Worm (Caenorhabditis elegans) whole organism, mixed stage, embryonic: ENCODE results near the gene ZK430.5.

Source experiments
- bed-3 ChIP-seq: fragments of 200-800 bp; sonication (Bioruptor generic); optimal IDR thresholded peaks from 3 replicates; lab custom pipeline; 2018; ENCODE audit warnings: mild to moderate bottlenecking, missing genetic modification characterization, moderate library complexity, missing compliant biosample characterization
- blmp-1 ChIP-seq: fragments of 150-350 bp; optimal IDR thresholded peaks from 2 replicates; lab custom pipeline; 2014; ENCODE audit warnings: missing biosample characterization, missing genetic modification characterization
- ceh-39 ChIP-seq: fragments of 150-350 bp; optimal IDR thresholded peaks from 2 replicates; lab custom pipeline; 2014; ENCODE audit warnings: missing biosample characterization, missing genetic modification characterization
- ceh-43 ChIP-seq: fragments of 200-800 bp; sonication (Bioruptor generic); optimal IDR thresholded peaks from 2 replicates; lab custom pipeline; 2018; ENCODE audit warnings: mild to moderate bottlenecking, missing genetic modification characterization, moderate library complexity, missing compliant biosample characterization
- ceh-83 ChIP-seq: fragments of 200-800 bp; sonication (Bioruptor generic); optimal IDR thresholded peaks from 2 replicates; lab custom pipeline; 2018; ENCODE audit warnings: mild to moderate bottlenecking, missing genetic modification characterization, missing compliant biosample characterization
- cnd-1 ChIP-seq: fragments of 200-800 bp; sonication (Bioruptor generic); optimal IDR thresholded peaks from 2 replicates; lab custom pipeline; 2018; ENCODE audit warnings: mild to moderate bottlenecking, missing genetic modification characterization, missing compliant biosample characterization
- drap-1 ChIP-seq: fragments of 200-800 bp; sonication (Bioruptor generic); optimal IDR thresholded peaks from 3 replicates; lab custom pipeline; 2018; ENCODE audit warnings: mild to moderate bottlenecking, missing genetic modification characterization, missing compliant biosample characterization
- elt-1 ChIP-seq: sonication (generic microtip); optimal IDR thresholded peaks from 2 replicates; lab custom pipeline; 2017; ENCODE audit warnings: missing genetic modification characterization, mild to moderate bottlenecking, missing compliant biosample characterization, antibody characterized with exemption, moderate library complexity, borderline replicate concordance; ENCODE audit not compliant: insufficient read depth
- elt-3 ChIP-seq: fragments of 150-350 bp; optimal IDR thresholded peaks from 2 replicates; lab custom pipeline; 2014; ENCODE audit warnings: missing biosample characterization, missing genetic modification characterization
- flh-1 ChIP-seq: fragments of 200-800 bp; sonication (Bioruptor generic); optimal IDR thresholded peaks from 2 replicates; lab custom pipeline; 2018; ENCODE audit warnings: mild to moderate bottlenecking, missing genetic modification characterization, moderate library complexity, missing compliant biosample characterization
- ham-2 ChIP-seq: fragments of 200-800 bp; sonication (Bioruptor generic); optimal IDR thresholded peaks from 2 replicates; lab custom pipeline; 2018; ENCODE audit warnings: mild to moderate bottlenecking, missing genetic modification characterization, missing compliant biosample characterization
- hlh-1 ChIP-seq: fragments of 150-350 bp; optimal IDR thresholded peaks from 2 replicates; lab custom pipeline; 2014; ENCODE audit warnings: missing biosample characterization, missing genetic modification reagents, missing genetic modification characterization
- lin-13 ChIP-seq: fragments of 150-350 bp; optimal IDR thresholded peaks from 2 replicates; lab custom pipeline; 2014; ENCODE audit warnings: missing biosample characterization, missing genetic modification characterization
- lin-32 ChIP-seq: fragments of 200-800 bp; sonication (Bioruptor generic); optimal IDR thresholded peaks from 2 replicates; lab custom pipeline; 2018; ENCODE audit warnings: mild to moderate bottlenecking, missing genetic modification characterization, missing compliant biosample characterization
- lsy-2 ChIP-seq: fragments of 150-350 bp; optimal IDR thresholded peaks from 2 replicates; lab custom pipeline; 2014; ENCODE audit warnings: missing biosample characterization, missing genetic modification characterization
- mab-5 ChIP-seq: fragments of 150-350 bp; optimal IDR thresholded peaks from 2 replicates; lab custom pipeline; 2014; ENCODE audit warnings: missing biosample characterization, missing genetic modification characterization
- mep-1 ChIP-seq: fragments of 150-350 bp; optimal IDR thresholded peaks from 2 replicates; lab custom pipeline; 2017; ENCODE audit warnings: missing biosample characterization, missing genetic modification reagents, missing genetic modification characterization, inconsistent platforms
- mls-2 ChIP-seq: sonication (generic microtip); optimal IDR thresholded peaks from 2 replicates; lab custom pipeline; 2016; ENCODE audit warnings: mild to moderate bottlenecking, missing genetic modification characterization, moderate library complexity, missing compliant biosample characterization
- nhr-12 ChIP-seq: fragments of 150-350 bp; optimal IDR thresholded peaks from 2 replicates; lab custom pipeline; 2014; ENCODE audit warnings: missing biosample characterization, missing genetic modification characterization
- nhr-2 ChIP-seq: fragments of 150-350 bp; optimal IDR thresholded peaks from 2 replicates; lab custom pipeline; 2014; ENCODE audit warnings: missing biosample characterization, missing genetic modification characterization
- nhr-28 ChIP-seq: fragments of 150-350 bp; optimal IDR thresholded peaks from 2 replicates; lab custom pipeline; 2014; ENCODE audit warnings: missing biosample characterization, missing genetic modification characterization
- nhr-76 ChIP-seq: sonication (generic microtip); optimal IDR thresholded peaks from 2 replicates; lab custom pipeline; 2017; ENCODE audit warnings: missing biosample characterization, missing genetic modification characterization
- pha-4 ChIP-seq: fragments of 150-350 bp; optimal IDR thresholded peaks from 2 replicates; lab custom pipeline; 2018; ENCODE audit warnings: missing biosample characterization, missing genetic modification reagents, missing genetic modification characterization
- sem-2 ChIP-seq: fragments of 200-800 bp; sonication (Bioruptor generic); optimal IDR thresholded peaks from 2 replicates; lab custom pipeline; 2018; ENCODE audit warnings: mild to moderate bottlenecking, missing genetic modification characterization, missing compliant biosample characterization
- snpc-4 ChIP-seq: fragments of 150-350 bp; optimal IDR thresholded peaks from 2 replicates; lab custom pipeline; 2014; ENCODE audit warnings: missing biosample characterization, missing genetic modification characterization
- tbx-8 ChIP-seq: fragments of 200-800 bp; sonication (Bioruptor generic); optimal IDR thresholded peaks from 2 replicates; lab custom pipeline; 2018; ENCODE audit warnings: mild to moderate bottlenecking, missing genetic modification characterization, moderate library complexity, missing compliant biosample characterization
- unc-120 ChIP-seq: sonication (generic microtip); optimal IDR thresholded peaks from 2 replicates; lab custom pipeline; 2017; ENCODE audit warnings: missing genetic modification characterization, missing compliant biosample characterization; ENCODE audit not compliant: poor library complexity, severe bottlenecking
- unc-62 ChIP-seq: fragments of 150-350 bp; optimal IDR thresholded peaks from 2 replicates; lab custom pipeline; 2014; ENCODE audit warnings: missing biosample characterization, missing genetic modification reagents, missing genetic modification characterization
- zip-8 ChIP-seq: fragments of 150-350 bp; optimal IDR thresholded peaks from 2 replicates; lab custom pipeline; 2014; ENCODE audit warnings: missing biosample characterization, missing genetic modification characterization
- ztf-11 ChIP-seq: fragments of 150-350 bp; optimal IDR thresholded peaks from 2 replicates; lab custom pipeline; 2014; ENCODE audit warnings: missing biosample characterization, missing genetic modification characterization

The ZK430.5 gene

ce11 chrII:4434278-4434677 is 28.8 kb downstream of the ZK430.5 start:
- no peak for TF ChIP-seq ztf-11 (tag; lab: Kevin White, UChicago)
- no peak for TF ChIP-seq mab-5 (tag; lab: Kevin White, UChicago)
- no peak for TF ChIP-seq blmp-1 (tag; lab: Kevin White, UChicago)
- TF ChIP-seq lsy-2, result no peak
- TF ChIP-seq unc-120, result no peak
- TF ChIP-seq sem-2 (GFP tag; lab: Kevin White, UChicago), result no peak
- TF ChIP-seq lin-32, result no peak
- no peak for TF ChIP-seq cnd-1 (tag; lab: Kevin White, UChicago)
- no peak for TF ChIP-seq bed-3 (GFP tag; lab: Kevin White, UChicago)
- no peak for TF ChIP-seq elt-3 (tag; lab: Kevin White, UChicago)

- TF ChIP-seq ceh-43 (no peak), drap-1 (GFP tag; lab: Kevin White, UChicago) (no peak), ceh-83 (GFP tag; lab: Kevin White, UChicago) (no peak), lsy-2 (no peak), lin-13 (tag; lab: Kevin White, UChicago) (no peak), elt-1 (tag; lab: Kevin White, UChicago) (no peak), hlh-1 (tag; lab: Kevin White, UChicago) (no peak), nhr-12 (tag; lab: Kevin White, UChicago) (no peak), snpc-4 (tag; lab: Kevin White, UChicago) (no peak), ceh-39 (no peak)
- TF ChIP-seq, all 35 proteins: peak for 0
Measured at ce11 chrII:4435134-4435533, 29.7 kb downstream of the ZK430.5 start, which contains the start of gene nhr-273. Gene nhr-273, plus strand, starts transcription at chrII:4435300.

ce11 chrII:4438601-4439000 is 33.1 kb downstream of the ZK430.5 start, which contains the start of gene nhr-16:
Gene nhr-16, plus strand, starts transcription at chrII:4438805.
- TF ChIP-seq mab-5 (tag; lab: Kevin White, UChicago) (no peak), unc-120 (no peak), pha-4 (tag; lab: Kevin White, UChicago) (no peak), sem-2 (GFP tag; lab: Kevin White, UChicago) (no peak), lsy-2 (no peak), tbx-8 (GFP tag; lab: Kevin White, UChicago) (no peak), lin-13 (tag; lab: Kevin White, UChicago) (no peak), cnd-1 (tag; lab: Kevin White, UChicago) (no peak), ceh-39 (no peak), unc-62 (GFP tag; lab: Kevin White, UChicago) (no peak), ceh-43 (no peak), zip-8 (tag; lab: Kevin White, UChicago) (no peak), nhr-28 (tag; lab: Kevin White, UChicago) (no peak), drap-1 (GFP tag; lab: Kevin White, UChicago) (no peak), flh-1 (no peak), blmp-1 (tag; lab: Kevin White, UChicago) (no peak), mep-1 (tag; lab: Kevin White, UChicago) (no peak), snpc-4 (tag; lab: Kevin White, UChicago) (no peak), nhr-76 (tag; lab: Kevin White, UChicago) (no peak), nhr-2 (tag; lab: Kevin White, UChicago) (no peak)

ce11 chrII:4441278-4441677 is 35.8 kb downstream of the ZK430.5 start:
- TF ChIP-seq ceh-83 (GFP tag; lab: Kevin White, UChicago) (no peak), elt-1 (tag; lab: Kevin White, UChicago) (no peak), snpc-4 (tag; lab: Kevin White, UChicago) (no peak), pha-4 (tag; lab: Kevin White, UChicago) (no peak), lsy-2 (no peak), mab-5 (tag; lab: Kevin White, UChicago) (no peak), elt-3 (tag; lab: Kevin White, UChicago) (no peak), lin-32 (no peak), blmp-1 (tag; lab: Kevin White, UChicago) (no peak), mep-1 (tag; lab: Kevin White, UChicago) (no peak), tbx-8 (GFP tag; lab: Kevin White, UChicago) (no peak), ztf-11 (tag; lab: Kevin White, UChicago) (no peak), nhr-2 (tag; lab: Kevin White, UChicago) (no peak), nhr-28 (tag; lab: Kevin White, UChicago) (no peak), nhr-76 (tag; lab: Kevin White, UChicago) (no peak), drap-1 (GFP tag; lab: Kevin White, UChicago) (no peak), unc-120 (no peak), ham-2 (GFP tag; lab: Kevin White, UChicago) (no peak), zip-8 (tag; lab: Kevin White, UChicago) (no peak), hlh-1 (tag; lab: Kevin White, UChicago) (no peak)

ce11 chrII:4444811-4445210 is 39.4 kb downstream of the ZK430.5 start:
- no peak for TF ChIP-seq lin-32
- TF ChIP-seq nhr-28 (tag; lab: Kevin White, UChicago), result no peak
- no peak for TF ChIP-seq ham-2 (GFP tag; lab: Kevin White, UChicago)
- TF ChIP-seq zip-8 (tag; lab: Kevin White, UChicago), result no peak
- no peak for TF ChIP-seq nhr-12 (tag; lab: Kevin White, UChicago)
- no peak for TF ChIP-seq elt-3 (tag; lab: Kevin White, UChicago)
- TF ChIP-seq mls-2 (tag; lab: Kevin White, UChicago), result no peak
